Worm (Caenorhabditis elegans): Measurements from ENCODE around the gene C16C10.2.

C16C10.2 gene

DNA sequence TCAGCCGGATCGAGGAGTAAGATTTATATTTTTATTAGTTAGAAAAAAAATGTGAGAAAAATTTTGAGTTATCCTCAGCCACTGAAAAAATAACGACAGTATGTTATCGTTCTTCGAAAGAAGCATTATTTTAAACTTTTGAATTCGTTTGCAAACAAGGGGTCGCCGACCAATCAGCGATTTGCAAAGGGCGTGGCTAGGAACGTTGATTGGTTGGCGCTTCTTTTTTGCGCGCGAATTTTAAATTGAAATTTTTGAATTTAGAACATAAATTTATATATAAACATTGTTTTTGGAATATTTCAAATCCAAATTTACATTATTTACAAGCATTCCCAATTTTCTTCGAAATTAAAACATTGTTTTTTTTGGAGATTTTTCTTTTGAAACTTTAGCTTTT, 35.3 kb downstream of the C16C10.2 start:
- TF ChIP-seq ceh-28 (tag; optimal IDR thresholded peaks at IDR 0.05) (no peak), nfya-1 (tag; optimal IDR thresholded peaks at IDR 0.05; ENCODE audit: insufficient read depth) (peak; percentile 85)

DNA sequence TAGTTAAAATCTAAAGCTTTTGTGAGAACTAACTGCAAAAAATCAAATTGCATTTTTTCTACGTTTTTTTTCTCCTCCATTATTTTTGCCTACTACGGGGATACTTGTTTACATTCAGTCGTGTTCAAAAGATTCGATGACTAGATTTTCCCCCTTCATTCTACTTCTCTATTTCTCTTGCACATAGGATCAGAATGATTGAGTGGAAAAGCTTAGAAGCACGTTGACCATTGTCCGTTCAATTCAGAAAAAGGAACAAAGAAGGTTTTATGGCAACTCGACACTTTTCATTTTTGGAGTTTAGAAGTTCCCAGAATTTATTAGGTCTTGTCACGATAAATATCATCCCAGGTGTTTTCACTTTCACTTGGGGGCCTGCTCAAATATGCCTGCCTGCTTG, 41.3 kb downstream of the C16C10.2 start:
- TF ChIP-seq lin-39 (tag; optimal IDR thresholded peaks at IDR 0.05) (peak; percentile 46), nhr-25 (tag; optimal IDR thresholded peaks at IDR 0.05) (no peak)

DNA sequence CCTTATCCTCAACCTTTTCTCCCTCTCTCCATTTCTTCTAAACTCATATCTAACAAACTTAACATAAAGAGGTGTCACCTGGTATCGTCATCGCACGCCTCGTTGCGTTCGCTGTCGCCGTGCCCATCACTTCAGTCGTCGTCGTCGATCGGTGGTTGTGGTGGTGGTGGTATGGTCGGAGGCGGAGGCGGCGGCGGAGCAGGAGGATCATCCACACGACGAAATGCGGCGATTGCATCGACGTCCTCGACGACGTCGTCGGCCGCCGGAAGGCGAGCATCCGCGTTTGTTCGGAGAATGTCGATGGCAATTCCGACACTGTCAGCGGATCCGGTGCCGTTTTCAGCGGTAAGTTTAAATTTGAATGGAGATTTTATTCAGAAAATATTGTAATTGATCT, 44.4 kb downstream of the C16C10.2 start:
- TF ChIP-seq nhr-77 (tag; optimal IDR thresholded peaks at IDR 0.05) (no peak), fos-1 (tag; optimal IDR thresholded peaks at IDR 0.05) (no peak)

DNA sequence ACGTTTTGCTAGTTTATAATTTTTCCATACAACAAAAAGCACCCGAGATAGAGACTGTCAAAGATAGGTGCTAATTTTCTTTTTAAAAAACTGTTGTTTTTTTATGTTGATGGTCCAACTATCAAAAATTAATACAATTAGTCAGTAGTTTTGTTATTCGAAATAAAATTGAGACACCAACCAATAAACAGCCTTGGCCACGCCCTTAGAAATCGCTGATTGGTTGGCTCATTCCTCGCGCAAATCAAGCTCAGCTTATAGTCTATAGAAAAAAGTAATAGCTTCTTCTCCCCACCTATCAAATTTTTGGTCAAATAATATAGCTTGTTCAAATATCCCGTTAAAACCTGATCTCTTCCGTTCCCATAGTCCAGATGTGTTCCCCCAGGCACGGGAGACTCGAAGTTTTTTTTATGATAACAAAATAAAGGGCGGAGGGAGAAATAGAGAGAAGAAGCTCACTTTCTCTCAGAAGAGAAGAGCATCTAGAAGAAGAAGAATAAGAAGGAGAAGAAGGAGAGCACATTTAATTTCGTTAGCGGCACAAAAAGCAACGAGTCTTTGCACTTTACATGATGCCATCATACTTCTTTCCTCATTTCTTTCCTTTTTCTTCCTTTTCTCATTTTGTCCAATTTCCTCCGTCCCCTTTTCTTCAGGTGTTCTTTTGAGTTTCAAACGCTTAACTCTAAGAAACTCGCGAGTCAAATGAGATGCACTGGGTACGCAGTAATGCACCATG, 46.5 kb downstream of the C16C10.2 start:
- no peak for TF ChIP-seq mdl-1 (tag; optimal IDR thresholded peaks at IDR 0.05)
- TF ChIP-seq fkh-10 (GFP tag; optimal IDR thresholded peaks at IDR 0.05), result peak; percentile 50
- TF ChIP-seq nhr-25 (tag; optimal IDR thresholded peaks at IDR 0.05), result no peak
- TF ChIP-seq nfya-1 (tag; optimal IDR thresholded peaks at IDR 0.05; ENCODE audit: insufficient read depth), result peak; percentile 95
